Fruit fly (Drosophila melanogaster): Measurements from ENCODE around the gene CG1317.

The CG1317 gene

dm6 chr3L:2373421-2374043 is 1.8 kb upstream of the CG1317 start, which contains the start of the genes mRpL23 and CG9004:
mRpL23 (minus strand) TSS chr3L:2373704.
CG9004 (plus strand) TSS chr3L:2373728.
- TF ChIP-seq usp (GFP tag; optimal IDR thresholded peaks at IDR 0.05) (no peak), CG8478 (optimal IDR thresholded peaks at IDR 0.05) (no peak), psq (optimal IDR thresholded peaks at IDR 0.05) (no peak), Dll (optimal IDR thresholded peaks at IDR 0.05) (no peak), EcR (GFP tag; optimal IDR thresholded peaks at IDR 0.05) (no peak), pan (optimal IDR thresholded peaks at IDR 0.05) (no peak)

- no peak for TF ChIP-seq EcR (GFP tag; optimal IDR thresholded peaks at IDR 0.05)
- no peak for TF ChIP-seq pan (optimal IDR thresholded peaks at IDR 0.05)
- TF ChIP-seq CG8478 (optimal IDR thresholded peaks at IDR 0.05), result no peak
- no peak for TF ChIP-seq psq (optimal IDR thresholded peaks at IDR 0.05)
- TF ChIP-seq Dll (optimal IDR thresholded peaks at IDR 0.05), result no peak
- no peak for TF ChIP-seq usp (GFP tag; optimal IDR thresholded peaks at IDR 0.05)
Measured at dm6 chr3L:2360257-2360656, 11.5 kb downstream of the CG1317 start, which contains the start of gene CG13801. CG13801 (plus strand) TSS chr3L:2360557.

- no peak for TF ChIP-seq pan (optimal IDR thresholded peaks at IDR 0.05)
- TF ChIP-seq psq (optimal IDR thresholded peaks at IDR 0.05), result no peak
- no peak for TF ChIP-seq usp (GFP tag; optimal IDR thresholded peaks at IDR 0.05)
- TF ChIP-seq Dll (optimal IDR thresholded peaks at IDR 0.05), result no peak
- TF ChIP-seq EcR (GFP tag; optimal IDR thresholded peaks at IDR 0.05), result no peak
- TF ChIP-seq CG8478 (optimal IDR thresholded peaks at IDR 0.05), result no peak
Measured at dm6 chr3L:2332228-2332627, 39.5 kb downstream of the CG1317 start.

- no peak for TF ChIP-seq CG8478 (optimal IDR thresholded peaks at IDR 0.05)
- no peak for TF ChIP-seq psq (optimal IDR thresholded peaks at IDR 0.05)
- TF ChIP-seq usp (GFP tag; optimal IDR thresholded peaks at IDR 0.05), result no peak
- no peak for TF ChIP-seq EcR (GFP tag; optimal IDR thresholded peaks at IDR 0.05)
- TF ChIP-seq Dll (optimal IDR thresholded peaks at IDR 0.05), result no peak
- no peak for TF ChIP-seq pan (optimal IDR thresholded peaks at IDR 0.05)
Measured at dm6 chr3L:2328804-2329203, 42.9 kb downstream of the CG1317 start.

- no peak for TF ChIP-seq Dll (optimal IDR thresholded peaks at IDR 0.05)
- no peak for TF ChIP-seq EcR (GFP tag; optimal IDR thresholded peaks at IDR 0.05)
- TF ChIP-seq CG8478 (optimal IDR thresholded peaks at IDR 0.05), result no peak
- TF ChIP-seq pan (optimal IDR thresholded peaks at IDR 0.05), result no peak
- TF ChIP-seq usp (GFP tag; optimal IDR thresholded peaks at IDR 0.05), result no peak
- TF ChIP-seq psq (optimal IDR thresholded peaks at IDR 0.05), result no peak
Measured at dm6 chr3L:2325276-2325675, 46.5 kb downstream of the CG1317 start.

- TF ChIP-seq usp (GFP tag; optimal IDR thresholded peaks at IDR 0.05) (no peak), EcR (GFP tag; optimal IDR thresholded peaks at IDR 0.05) (no peak), psq (optimal IDR thresholded peaks at IDR 0.05) (no peak), CG8478 (optimal IDR thresholded peaks at IDR 0.05) (no peak), pan (optimal IDR thresholded peaks at IDR 0.05) (no peak), Dll (optimal IDR thresholded peaks at IDR 0.05) (no peak)
Measured at dm6 chr3L:2322257-2322776, 49.4 kb downstream of the CG1317 start, which contains the start of gene MsR1. MsR1 (plus strand) TSS chr3L:2322693.
